Worm (Caenorhabditis elegans): Measurements from ENCODE around the gene T25E4.1.

- no peak for TF ChIP-seq ceh-43 (GFP tag; optimal IDR thresholded peaks at IDR 0.05)
- no peak for TF ChIP-seq mls-2 (tag; optimal IDR thresholded peaks at IDR 0.05)
- no peak for TF ChIP-seq nhr-237 (tag; optimal IDR thresholded peaks at IDR 0.05)
These were observed 41.2 kb downstream of the T25E4.1 start, which contains the start of gene dhs-6 for ce11 chrII:5619298-5619697.
